Worm (Caenorhabditis elegans) whole organism, L2 larva: ENCODE data around the gene luc-7L3.
A peak's percentile ranks its signal among the peaks of the same experiment; 100 is the strongest.

Experiments
- C34F6.9 ChIP-seq: fragments of 150-350 bp; optimal IDR thresholded peaks from 2 replicates; lab custom pipeline; 2014; ENCODE audit warnings: missing biosample characterization, missing genetic modification characterization
- F13H6.1 ChIP-seq: sonication (generic microtip); optimal IDR thresholded peaks from 2 replicates; lab custom pipeline; 2016; ENCODE audit warnings: missing genetic modification characterization, missing compliant biosample characterization
- R02D3.7 ChIP-seq: fragments of 150-350 bp; optimal IDR thresholded peaks from 2 replicates; lab custom pipeline; 2014; ENCODE audit warnings: missing biosample characterization, missing genetic modification characterization
- Y55F3AM.14 ChIP-seq: fragments of 200-800 bp; sonication (Bioruptor generic); optimal IDR thresholded peaks from 2 replicates; lab custom pipeline; 2018; ENCODE audit warnings: mild to moderate bottlenecking, missing genetic modification characterization, missing compliant biosample characterization
- ZK546.5 ChIP-seq: sonication (generic microtip); optimal IDR thresholded peaks from 2 replicates; lab custom pipeline; 2017; ENCODE audit warnings: missing biosample characterization, missing genetic modification characterization
- alr-1 ChIP-seq: fragments of 150-350 bp; optimal IDR thresholded peaks from 2 replicates; lab custom pipeline; 2014; ENCODE audit warnings: missing biosample characterization, missing genetic modification characterization
- aly-2 ChIP-seq: fragments of 150-350 bp; optimal IDR thresholded peaks from 2 replicates; lab custom pipeline; 2014; ENCODE audit warnings: missing biosample characterization, missing genetic modification characterization
- ama-1 ChIP-seq: fragments of 150-350 bp; optimal IDR thresholded peaks from 2 replicates; lab custom pipeline; 2018; ENCODE audit warnings: inconsistent platforms
- blmp-1 ChIP-seq: sonication (generic microtip); optimal IDR thresholded peaks from 2 replicates; lab custom pipeline; 2017; ENCODE audit warnings: missing genetic modification characterization, mild to moderate bottlenecking, missing compliant biosample characterization, antibody characterized with exemption, moderate library complexity; ENCODE audit not compliant: insufficient read depth
- ceh-16 ChIP-seq: fragments of 150-350 bp; optimal IDR thresholded peaks from 2 replicates; lab custom pipeline; 2014; ENCODE audit warnings: missing biosample characterization, missing genetic modification characterization
- ceh-82 ChIP-seq: fragments of 150-350 bp; optimal IDR thresholded peaks from 2 replicates; lab custom pipeline; 2014; ENCODE audit warnings: missing biosample characterization, missing genetic modification characterization
- crh-2 ChIP-seq: sonication (generic microtip); optimal IDR thresholded peaks from 2 replicates; lab custom pipeline; 2017; ENCODE audit warnings: missing biosample characterization, missing genetic modification characterization
- dmd-4 ChIP-seq: sonication (generic microtip); optimal IDR thresholded peaks from 2 replicates; lab custom pipeline; 2017; ENCODE audit warnings: missing biosample characterization, missing genetic modification characterization
- egl-27 ChIP-seq: sonication (generic microtip); optimal IDR thresholded peaks from 3 replicates; lab custom pipeline; 2017; ENCODE audit warnings: missing biosample characterization, missing genetic modification reagents, missing genetic modification characterization
- elt-1 ChIP-seq: fragments of 150-350 bp; optimal IDR thresholded peaks from 2 replicates; lab custom pipeline; 2014; ENCODE audit warnings: missing biosample characterization, missing genetic modification characterization
- elt-3 ChIP-seq: sonication (generic microtip); optimal IDR thresholded peaks from 2 replicates; lab custom pipeline; 2017; ENCODE audit warnings: missing biosample characterization, missing genetic modification characterization
- fos-1 ChIP-seq: fragments of 150-350 bp; optimal IDR thresholded peaks from 2 replicates; lab custom pipeline; 2014; ENCODE audit warnings: missing biosample characterization, missing genetic modification characterization
- gmeb-1 ChIP-seq: fragments of 150-350 bp; optimal IDR thresholded peaks from 2 replicates; lab custom pipeline; 2014; ENCODE audit warnings: missing biosample characterization, missing genetic modification characterization
- lin-11 ChIP-seq: fragments of 150-350 bp; sonication (generic microtip); optimal IDR thresholded peaks from 2 replicates; lab custom pipeline; 2014; ENCODE audit warnings: missing biosample characterization, missing genetic modification characterization, inconsistent platforms, mixed read lengths
- lin-13 ChIP-seq: fragments of 150-350 bp; optimal IDR thresholded peaks from 2 replicates; lab custom pipeline; 2014; ENCODE audit warnings: missing biosample characterization, missing genetic modification reagents, missing genetic modification characterization
- lin-39 ChIP-seq: fragments of 150-350 bp; optimal IDR thresholded peaks from 2 replicates; lab custom pipeline; 2014; ENCODE audit warnings: missing biosample characterization, missing genetic modification reagents, missing genetic modification characterization
- lsy-2 ChIP-seq, 2 experiments: fragments of 150-350 bp in 1 of 2; sonication (generic microtip) in 1 of 2; optimal IDR thresholded peaks; 2 replicates each; lab custom pipeline; 2014 to 2017; ENCODE audit warnings: missing biosample characterization in 2 of 2, missing genetic modification characterization in 2 of 2
- mab-5 ChIP-seq: fragments of 150-350 bp; optimal IDR thresholded peaks from 2 replicates; lab custom pipeline; 2014; ENCODE audit warnings: missing biosample characterization, missing genetic modification characterization
- mbf-1 ChIP-seq: sonication (generic microtip); optimal IDR thresholded peaks from 2 replicates; lab custom pipeline; 2017; ENCODE audit warnings: missing biosample characterization, missing genetic modification characterization
- mdl-1 ChIP-seq, 2 experiments: fragments of 150-350 bp in 1 of 2; sonication (generic microtip) in 1 of 2; optimal IDR thresholded peaks; 2 replicates each; lab custom pipeline; 2017; ENCODE audit warnings: missing biosample characterization in 2 of 2, missing genetic modification characterization in 2 of 2
- nhr-10 ChIP-seq: sonication (generic microtip); optimal IDR thresholded peaks from 2 replicates; lab custom pipeline; 2017; ENCODE audit warnings: missing biosample characterization, missing genetic modification characterization
- nhr-11 ChIP-seq: fragments of 150-350 bp; optimal IDR thresholded peaks from 2 replicates; lab custom pipeline; 2014; ENCODE audit warnings: missing biosample characterization, missing genetic modification characterization
- nhr-12 ChIP-seq: fragments of 150-350 bp; optimal IDR thresholded peaks from 2 replicates; lab custom pipeline; 2014; ENCODE audit warnings: missing biosample characterization, missing genetic modification characterization
- nhr-129 ChIP-seq: fragments of 150-350 bp; optimal IDR thresholded peaks from 2 replicates; lab custom pipeline; 2014; ENCODE audit warnings: missing biosample characterization, missing genetic modification characterization
- nhr-21 ChIP-seq: fragments of 150-350 bp; optimal IDR thresholded peaks from 2 replicates; lab custom pipeline; 2014; ENCODE audit warnings: missing biosample characterization, missing genetic modification characterization
- nhr-23 ChIP-seq: fragments of 150-350 bp; optimal IDR thresholded peaks from 2 replicates; lab custom pipeline; 2014; ENCODE audit warnings: missing biosample characterization, missing genetic modification reagents, missing genetic modification characterization
- nhr-237 ChIP-seq: fragments of 150-350 bp; optimal IDR thresholded peaks from 2 replicates; lab custom pipeline; 2014; ENCODE audit warnings: missing biosample characterization, missing genetic modification characterization
- nhr-25 ChIP-seq: fragments of 150-350 bp; sonication (generic microtip); optimal IDR thresholded peaks from 3 replicates; lab custom pipeline; 2014; ENCODE audit warnings: missing biosample characterization, missing genetic modification characterization
- nhr-6 ChIP-seq: fragments of 150-350 bp; optimal IDR thresholded peaks from 2 replicates; lab custom pipeline; 2014; ENCODE audit warnings: missing biosample characterization, missing genetic modification characterization
- nhr-77 ChIP-seq: fragments of 150-350 bp; optimal IDR thresholded peaks from 2 replicates; lab custom pipeline; 2014; ENCODE audit warnings: missing biosample characterization, missing genetic modification characterization
- peb-1 ChIP-seq: fragments of 150-350 bp; optimal IDR thresholded peaks from 2 replicates; lab custom pipeline; 2014; ENCODE audit warnings: missing biosample characterization, missing genetic modification characterization
- sem-4 ChIP-seq: fragments of 150-350 bp; optimal IDR thresholded peaks from 2 replicates; lab custom pipeline; 2014; ENCODE audit warnings: missing biosample characterization, missing genetic modification reagents, missing genetic modification characterization
- skn-1 ChIP-seq: sonication (generic microtip); optimal IDR thresholded peaks from 2 replicates; lab custom pipeline; 2017; ENCODE audit warnings: missing biosample characterization, missing genetic modification characterization
- sma-3 ChIP-seq: sonication (generic microtip); optimal IDR thresholded peaks from 2 replicates; lab custom pipeline; 2016; ENCODE audit warnings: missing genetic modification reagents, missing genetic modification characterization, missing compliant biosample characterization
- sma-9 ChIP-seq, 2 experiments: fragments of 150-350 bp in 1 of 2; sonication (generic microtip) in 1 of 2; optimal IDR thresholded peaks; 2 replicates each; lab custom pipeline; 2014 to 2016; ENCODE audit warnings: missing genetic modification characterization in 2 of 2, mild to moderate bottlenecking in 1 of 2, missing biosample characterization in 1 of 2, missing compliant biosample characterization in 1 of 2, missing genetic modification reagents in 1 of 2, moderate library complexity in 1 of 2
- snpc-4 ChIP-seq: fragments of 150-350 bp; optimal IDR thresholded peaks from 2 replicates; lab custom pipeline; 2014; ENCODE audit warnings: missing biosample characterization, missing genetic modification characterization
- unc-39 ChIP-seq: fragments of 150-350 bp; optimal IDR thresholded peaks from 2 replicates; lab custom pipeline; 2014; ENCODE audit warnings: missing biosample characterization, missing genetic modification characterization
- unc-55 ChIP-seq: fragments of 150-350 bp; sonication (generic microtip); optimal IDR thresholded peaks from 3 replicates; lab custom pipeline; 2014; ENCODE audit warnings: missing biosample characterization, missing genetic modification reagents, missing genetic modification characterization
- unc-62 ChIP-seq: fragments of 150-350 bp; optimal IDR thresholded peaks from 2 replicates; lab custom pipeline; 2014; ENCODE audit warnings: missing biosample characterization, missing genetic modification reagents, missing genetic modification characterization
- zag-1 ChIP-seq: fragments of 150-350 bp; optimal IDR thresholded peaks from 2 replicates; lab custom pipeline; 2014; ENCODE audit warnings: missing biosample characterization, missing genetic modification characterization
- ztf-1 ChIP-seq: fragments of 200-800 bp; sonication (Bioruptor generic); conservative IDR thresholded peaks from 2 replicates; pipeline ENCODE4 v1.3.6; 2022; ENCODE audit warnings: missing genetic modification characterization, missing compliant biosample characterization
- ztf-11 ChIP-seq: sonication (generic microtip); optimal IDR thresholded peaks from 2 replicates; lab custom pipeline; 2017; ENCODE audit warnings: missing biosample characterization, missing genetic modification characterization
- ztf-4 ChIP-seq: fragments of 150-350 bp; optimal IDR thresholded peaks from 2 replicates; lab custom pipeline; 2014; ENCODE audit warnings: missing biosample characterization, missing genetic modification characterization

Gene luc-7L3

DNA sequence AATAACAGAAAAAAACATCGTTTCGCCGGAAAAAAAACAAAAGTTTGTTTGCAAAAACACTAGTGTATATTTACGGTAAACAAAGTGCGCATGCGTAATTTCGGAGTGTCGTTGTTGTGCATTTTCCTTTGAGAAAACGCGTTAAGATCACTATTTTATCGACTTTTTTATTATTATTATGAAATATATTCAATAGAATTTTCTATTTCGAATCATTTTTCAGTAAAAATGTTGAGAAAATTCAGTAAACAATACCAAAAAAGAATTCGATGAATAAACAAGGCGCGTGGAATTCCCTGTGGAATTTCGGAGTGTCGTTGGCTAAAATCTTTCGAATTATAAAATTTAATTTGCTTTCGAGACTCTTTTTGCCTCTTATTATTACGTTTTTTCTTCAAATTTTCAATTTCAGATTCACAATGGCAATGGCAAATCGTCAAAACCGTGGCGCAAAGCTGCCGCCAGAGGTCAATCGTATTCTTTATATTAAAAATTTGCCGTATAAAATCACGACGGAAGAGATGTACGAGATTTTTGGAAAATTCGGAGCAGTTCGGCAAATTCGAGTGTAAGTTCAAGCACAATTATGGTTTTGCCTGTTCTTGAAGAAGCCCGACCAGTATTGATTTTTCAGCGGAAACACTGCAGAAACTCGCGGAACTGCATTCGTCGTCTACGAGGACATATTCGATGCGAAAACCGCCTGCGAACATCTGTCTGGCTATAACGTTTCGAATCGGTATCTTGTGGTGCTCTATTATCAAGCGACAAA is at the start of gene luc-7L3, which contains the start of gene sftb-6:
luc-7L3 (minus strand) TSS at position 36 of the 772 bp plus-strand sequence.
sftb-6 (plus strand) TSS at position 413 of the 772 bp plus-strand sequence.
- TF ChIP-seq nhr-25 (tag; lab: Kevin White, UChicago): peak; percentile 43
- no peak for TF ChIP-seq nhr-10
- TF ChIP-seq sma-9 (GFP tag; optimal IDR thresholded peaks at IDR 0.05; lab: Kevin White, UChicago): no peak
- no peak for TF ChIP-seq sma-9 (tag; optimal IDR thresholded peaks at IDR 0.05; lab: Kevin White, UChicago)
- TF ChIP-seq R02D3.7 (tag; lab: Kevin White, UChicago): peak; percentile 93
- TF ChIP-seq peb-1 (tag; lab: Kevin White, UChicago): no peak
- no peak for TF ChIP-seq lin-11
- no peak for TF ChIP-seq Y55F3AM.14 (GFP tag; lab: Kevin White, UChicago)
- TF ChIP-seq elt-1 (tag; lab: Kevin White, UChicago): no peak
- TF ChIP-seq nhr-11 (tag; lab: Kevin White, UChicago): no peak
- TF ChIP-seq C34F6.9 (tag; lab: Kevin White, UChicago): peak; percentile 78
- TF ChIP-seq nhr-23 (tag; lab: Kevin White, UChicago): no peak
- peak; percentile 20 for TF ChIP-seq nhr-6
- no peak for TF ChIP-seq mbf-1 (tag; lab: Kevin White, UChicago)
- TF ChIP-seq ztf-4 (tag; lab: Kevin White, UChicago): no peak
- no peak for TF ChIP-seq mab-5 (tag; lab: Kevin White, UChicago)
- no peak for TF ChIP-seq nhr-129 (tag; lab: Kevin White, UChicago)
- no peak for TF ChIP-seq egl-27
- TF ChIP-seq fos-1: no peak
- TF ChIP-seq nhr-237 (tag; lab: Kevin White, UChicago): no peak
- no peak for TF ChIP-seq nhr-12 (tag; lab: Kevin White, UChicago)
- no peak for TF ChIP-seq ceh-16
- TF ChIP-seq ZK546.5 (tag; lab: Kevin White, UChicago): no peak
- no peak for TF ChIP-seq ztf-11 (tag; lab: Kevin White, UChicago)
- no peak for TF ChIP-seq snpc-4 (tag; lab: Kevin White, UChicago)
- no peak for TF ChIP-seq alr-1 (tag; lab: Kevin White, UChicago)
- TF ChIP-seq sem-4 (tag; lab: Kevin White, UChicago): no peak
- peak; percentile 40 for TF ChIP-seq crh-2 (tag; lab: Kevin White, UChicago)
- no peak for TF ChIP-seq elt-3 (tag; lab: Kevin White, UChicago)
- TF ChIP-seq lin-39 (tag; lab: Kevin White, UChicago): no peak
- TF ChIP-seq lin-13 (GFP tag; lab: Kevin White, UChicago): peak; percentile 57
- peak; percentile 19 for TF ChIP-seq nhr-21 (tag; lab: Kevin White, UChicago)
- no peak for TF ChIP-seq ztf-1
- peak; percentile 74 for TF ChIP-seq gmeb-1 (tag; lab: Kevin White, UChicago)
- no peak for TF ChIP-seq mdl-1 (tag; optimal IDR thresholded peaks at IDR 0.05; lab: Kevin White, UChicago)
- no peak for TF ChIP-seq F13H6.1 (tag; lab: Kevin White, UChicago)
- no peak for TF ChIP-seq nhr-77
- peak; percentile 52 for TF ChIP-seq sma-3 (GFP tag; lab: Kevin White, UChicago)
- no peak for TF ChIP-seq unc-62 (GFP tag; lab: Kevin White, UChicago)
- no peak for TF ChIP-seq skn-1
- peak; percentile 54 to 83 for TF ChIP-seq lsy-2 (tag; optimal IDR thresholded peaks at IDR 0.05; lab: Kevin White, UChicago)
- no peak for TF ChIP-seq ceh-82 (tag; lab: Kevin White, UChicago)
- TF ChIP-seq zag-1 (tag; lab: Kevin White, UChicago): no peak
- no peak for TF ChIP-seq blmp-1 (tag; lab: Kevin White, UChicago)
- TF ChIP-seq aly-2 (tag; lab: Kevin White, UChicago): no peak
- TF ChIP-seq unc-39: no peak
- no peak for TF ChIP-seq dmd-4 (tag; lab: Kevin White, UChicago)
- TF ChIP-seq ama-1: no peak
- peak; percentile 74 for TF ChIP-seq unc-55 (GFP tag; lab: Kevin White, UChicago)
